Worm (Caenorhabditis elegans): ENCODE data around the gene gid-2.

DNA sequence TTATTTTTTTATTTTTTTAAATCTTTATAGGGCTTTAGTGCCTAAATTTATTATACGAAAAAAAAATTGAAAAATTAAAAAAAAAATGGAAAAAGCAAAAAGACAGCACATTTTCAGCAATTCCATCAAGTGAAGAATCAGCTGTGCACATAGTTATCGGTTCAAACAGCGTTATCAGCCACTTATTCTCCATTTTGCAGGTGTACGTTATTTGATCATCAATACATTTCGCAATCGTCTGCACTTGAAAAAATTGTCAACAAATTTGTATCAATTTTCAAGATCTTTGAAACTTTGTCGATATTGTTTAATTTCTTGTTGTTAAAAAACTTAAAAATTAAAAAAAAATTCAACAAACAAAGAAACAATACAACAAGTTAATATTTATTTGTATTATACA lies 971 bp upstream of the gid-2 start:
- TF ChIP-seq nhr-11 (tag; optimal IDR thresholded peaks at IDR 0.05), result no peak
- TF ChIP-seq unc-62 (GFP tag; optimal IDR thresholded peaks at IDR 0.05), result no peak
- TF ChIP-seq egl-27 (tag; optimal IDR thresholded peaks at IDR 0.05), result no peak
- no peak for TF ChIP-seq unc-39 (tag; optimal IDR thresholded peaks at IDR 0.05)
